Worm (Caenorhabditis elegans) whole organism, L2 larva: ENCODE data around the gene clec-129.
A peak's percentile ranks its signal among the peaks of the same experiment; 100 is the strongest.

Experiments used
- C34F6.9 ChIP-seq: fragments of 150-350 bp; optimal IDR thresholded peaks from 2 replicates; lab custom pipeline; 2014; ENCODE audit warnings: missing biosample characterization, missing genetic modification characterization
- R02D3.7 ChIP-seq: fragments of 150-350 bp; optimal IDR thresholded peaks from 2 replicates; lab custom pipeline; 2014; ENCODE audit warnings: missing biosample characterization, missing genetic modification characterization
- ZK546.5 ChIP-seq: sonication (generic microtip); optimal IDR thresholded peaks from 2 replicates; lab custom pipeline; 2017; ENCODE audit warnings: missing biosample characterization, missing genetic modification characterization
- alr-1 ChIP-seq: fragments of 150-350 bp; optimal IDR thresholded peaks from 2 replicates; lab custom pipeline; 2014; ENCODE audit warnings: missing biosample characterization, missing genetic modification characterization
- blmp-1 ChIP-seq: sonication (generic microtip); optimal IDR thresholded peaks from 2 replicates; lab custom pipeline; 2017; ENCODE audit warnings: missing genetic modification characterization, mild to moderate bottlenecking, missing compliant biosample characterization, antibody characterized with exemption, moderate library complexity; ENCODE audit not compliant: insufficient read depth
- ceh-16 ChIP-seq: fragments of 150-350 bp; optimal IDR thresholded peaks from 2 replicates; lab custom pipeline; 2014; ENCODE audit warnings: missing biosample characterization, missing genetic modification characterization
- ceh-82 ChIP-seq: fragments of 150-350 bp; optimal IDR thresholded peaks from 2 replicates; lab custom pipeline; 2014; ENCODE audit warnings: missing biosample characterization, missing genetic modification characterization
- crh-2 ChIP-seq: sonication (generic microtip); optimal IDR thresholded peaks from 2 replicates; lab custom pipeline; 2017; ENCODE audit warnings: missing biosample characterization, missing genetic modification characterization
- egl-27 ChIP-seq: sonication (generic microtip); optimal IDR thresholded peaks from 3 replicates; lab custom pipeline; 2017; ENCODE audit warnings: missing biosample characterization, missing genetic modification reagents, missing genetic modification characterization
- elt-1 ChIP-seq: fragments of 150-350 bp; optimal IDR thresholded peaks from 2 replicates; lab custom pipeline; 2014; ENCODE audit warnings: missing biosample characterization, missing genetic modification characterization
- elt-3 ChIP-seq: sonication (generic microtip); optimal IDR thresholded peaks from 2 replicates; lab custom pipeline; 2017; ENCODE audit warnings: missing biosample characterization, missing genetic modification characterization
- gmeb-1 ChIP-seq: fragments of 150-350 bp; optimal IDR thresholded peaks from 2 replicates; lab custom pipeline; 2014; ENCODE audit warnings: missing biosample characterization, missing genetic modification characterization
- lin-11 ChIP-seq: fragments of 150-350 bp; sonication (generic microtip); optimal IDR thresholded peaks from 2 replicates; lab custom pipeline; 2014; ENCODE audit warnings: missing biosample characterization, missing genetic modification characterization, inconsistent platforms, mixed read lengths
- lin-13 ChIP-seq: fragments of 150-350 bp; optimal IDR thresholded peaks from 2 replicates; lab custom pipeline; 2014; ENCODE audit warnings: missing biosample characterization, missing genetic modification reagents, missing genetic modification characterization
- lin-39 ChIP-seq: fragments of 150-350 bp; optimal IDR thresholded peaks from 2 replicates; lab custom pipeline; 2014; ENCODE audit warnings: missing biosample characterization, missing genetic modification reagents, missing genetic modification characterization
- lsy-2 ChIP-seq, 2 experiments: fragments of 150-350 bp in 1 of 2; sonication (generic microtip) in 1 of 2; optimal IDR thresholded peaks; 2 replicates each; lab custom pipeline; 2014 to 2017; ENCODE audit warnings: missing biosample characterization in 2 of 2, missing genetic modification characterization in 2 of 2
- mab-5 ChIP-seq: fragments of 150-350 bp; optimal IDR thresholded peaks from 2 replicates; lab custom pipeline; 2014; ENCODE audit warnings: missing biosample characterization, missing genetic modification characterization
- mbf-1 ChIP-seq: sonication (generic microtip); optimal IDR thresholded peaks from 2 replicates; lab custom pipeline; 2017; ENCODE audit warnings: missing biosample characterization, missing genetic modification characterization
- nhr-11 ChIP-seq: fragments of 150-350 bp; optimal IDR thresholded peaks from 2 replicates; lab custom pipeline; 2014; ENCODE audit warnings: missing biosample characterization, missing genetic modification characterization
- nhr-12 ChIP-seq: fragments of 150-350 bp; optimal IDR thresholded peaks from 2 replicates; lab custom pipeline; 2014; ENCODE audit warnings: missing biosample characterization, missing genetic modification characterization
- nhr-129 ChIP-seq: fragments of 150-350 bp; optimal IDR thresholded peaks from 2 replicates; lab custom pipeline; 2014; ENCODE audit warnings: missing biosample characterization, missing genetic modification characterization
- nhr-21 ChIP-seq: fragments of 150-350 bp; optimal IDR thresholded peaks from 2 replicates; lab custom pipeline; 2014; ENCODE audit warnings: missing biosample characterization, missing genetic modification characterization
- nhr-23 ChIP-seq: fragments of 150-350 bp; optimal IDR thresholded peaks from 2 replicates; lab custom pipeline; 2014; ENCODE audit warnings: missing biosample characterization, missing genetic modification reagents, missing genetic modification characterization
- nhr-237 ChIP-seq: fragments of 150-350 bp; optimal IDR thresholded peaks from 2 replicates; lab custom pipeline; 2014; ENCODE audit warnings: missing biosample characterization, missing genetic modification characterization
- peb-1 ChIP-seq: fragments of 150-350 bp; optimal IDR thresholded peaks from 2 replicates; lab custom pipeline; 2014; ENCODE audit warnings: missing biosample characterization, missing genetic modification characterization
- sma-3 ChIP-seq: sonication (generic microtip); optimal IDR thresholded peaks from 2 replicates; lab custom pipeline; 2016; ENCODE audit warnings: missing genetic modification reagents, missing genetic modification characterization, missing compliant biosample characterization
- sma-9 ChIP-seq, 2 experiments: fragments of 150-350 bp in 1 of 2; sonication (generic microtip) in 1 of 2; optimal IDR thresholded peaks; 2 replicates each; lab custom pipeline; 2014 to 2016; ENCODE audit warnings: missing genetic modification characterization in 2 of 2, mild to moderate bottlenecking in 1 of 2, missing biosample characterization in 1 of 2, missing compliant biosample characterization in 1 of 2, missing genetic modification reagents in 1 of 2, moderate library complexity in 1 of 2
- snpc-4 ChIP-seq: fragments of 150-350 bp; optimal IDR thresholded peaks from 2 replicates; lab custom pipeline; 2014; ENCODE audit warnings: missing biosample characterization, missing genetic modification characterization
- unc-55 ChIP-seq: fragments of 150-350 bp; sonication (generic microtip); optimal IDR thresholded peaks from 3 replicates; lab custom pipeline; 2014; ENCODE audit warnings: missing biosample characterization, missing genetic modification reagents, missing genetic modification characterization
- unc-62 ChIP-seq: fragments of 150-350 bp; optimal IDR thresholded peaks from 2 replicates; lab custom pipeline; 2014; ENCODE audit warnings: missing biosample characterization, missing genetic modification reagents, missing genetic modification characterization
- zag-1 ChIP-seq: fragments of 150-350 bp; optimal IDR thresholded peaks from 2 replicates; lab custom pipeline; 2014; ENCODE audit warnings: missing biosample characterization, missing genetic modification characterization
- ztf-4 ChIP-seq: fragments of 150-350 bp; optimal IDR thresholded peaks from 2 replicates; lab custom pipeline; 2014; ENCODE audit warnings: missing biosample characterization, missing genetic modification characterization

Gene clec-129

DNA sequence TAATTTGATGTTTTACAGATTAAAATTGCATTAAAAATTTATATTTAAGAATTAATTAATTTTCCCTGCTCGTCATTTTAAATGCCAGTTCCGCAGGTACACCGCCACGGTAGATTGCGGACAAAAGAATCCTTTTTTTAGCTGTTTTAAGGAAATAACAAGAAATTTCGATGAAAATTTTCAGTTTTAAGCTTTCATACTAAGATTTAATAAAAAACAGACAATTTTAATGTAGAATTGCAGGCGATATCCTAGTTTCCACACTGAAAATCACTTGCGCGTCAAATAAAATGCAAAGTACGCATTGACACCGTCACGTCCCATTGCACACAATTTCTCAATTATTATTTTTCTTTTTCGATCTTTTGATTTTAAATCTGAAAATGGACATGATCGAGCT lies 17.8 kb upstream of the clec-129 start, which contains the start of gene dnc-3 (continued):
- TF ChIP-seq nhr-11 (tag; lab: Kevin White, UChicago) (no peak), zag-1 (tag; lab: Kevin White, UChicago) (no peak), unc-62 (GFP tag; lab: Kevin White, UChicago) (no peak), elt-3 (tag; lab: Kevin White, UChicago) (no peak), lsy-2 (tag; optimal IDR thresholded peaks at IDR 0.05; lab: Kevin White, UChicago) (peak; percentile 65 to 86), R02D3.7 (no peak), snpc-4 (tag; lab: Kevin White, UChicago) (no peak), sma-3 (GFP tag; lab: Kevin White, UChicago) (peak; percentile 66), ceh-16 (no peak)

ce11 chrII:3554673-3555072 lies 16.6 kb upstream of the clec-129 start:
- TF ChIP-seq sma-3 (GFP tag; lab: Kevin White, UChicago) (no peak), alr-1 (tag; lab: Kevin White, UChicago) (no peak), crh-2 (no peak), nhr-237 (tag; lab: Kevin White, UChicago) (no peak)
- TF ChIP-seq, all 48 proteins: peak for 0

ce11 chrII:3555281-3555680 lies 16.0 kb upstream of the clec-129 start:
- TF ChIP-seq sma-3 (GFP tag; lab: Kevin White, UChicago) (peak; percentile 54), blmp-1 (tag; lab: Kevin White, UChicago) (no peak), nhr-129 (no peak), lin-39 (no peak), nhr-237 (tag; lab: Kevin White, UChicago) (no peak)

DNA sequence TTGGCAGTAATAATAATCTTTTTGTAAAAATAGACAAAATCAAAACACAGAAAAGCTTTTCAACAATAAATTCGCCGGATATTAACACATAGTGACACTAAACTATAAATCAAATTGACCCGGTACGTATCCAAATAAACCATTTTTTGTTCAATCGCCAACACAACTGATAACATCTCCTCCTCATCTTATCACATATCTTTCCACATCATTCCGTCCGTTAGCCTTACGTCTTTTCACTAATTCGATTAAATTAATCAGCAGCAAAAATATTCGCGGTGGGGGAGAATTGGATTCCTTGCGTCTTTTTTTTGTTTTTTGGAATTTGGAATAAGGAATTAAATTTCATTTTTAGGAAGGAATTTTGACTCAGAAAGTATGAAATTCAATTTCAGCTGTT lies 14.7 kb upstream of the clec-129 start:
- TF ChIP-seq peb-1 (tag; lab: Kevin White, UChicago) (no peak), nhr-23 (no peak), ztf-4 (tag; lab: Kevin White, UChicago) (no peak), elt-3 (tag; lab: Kevin White, UChicago) (no peak)

ce11 chrII:3557417-3557816 lies 13.9 kb upstream of the clec-129 start, which contains the start of gene lgc-45:
lgc-45 (plus strand) TSS chrII:3557472.
- TF ChIP-seq nhr-129 (no peak), lin-13 (GFP tag; lab: Kevin White, UChicago) (no peak), elt-3 (tag; lab: Kevin White, UChicago) (no peak), ceh-82 (tag; lab: Kevin White, UChicago) (no peak), lin-11 (tag; lab: Kevin White, UChicago) (no peak), mab-5 (no peak), nhr-12 (tag; lab: Kevin White, UChicago) (no peak)

DNA sequence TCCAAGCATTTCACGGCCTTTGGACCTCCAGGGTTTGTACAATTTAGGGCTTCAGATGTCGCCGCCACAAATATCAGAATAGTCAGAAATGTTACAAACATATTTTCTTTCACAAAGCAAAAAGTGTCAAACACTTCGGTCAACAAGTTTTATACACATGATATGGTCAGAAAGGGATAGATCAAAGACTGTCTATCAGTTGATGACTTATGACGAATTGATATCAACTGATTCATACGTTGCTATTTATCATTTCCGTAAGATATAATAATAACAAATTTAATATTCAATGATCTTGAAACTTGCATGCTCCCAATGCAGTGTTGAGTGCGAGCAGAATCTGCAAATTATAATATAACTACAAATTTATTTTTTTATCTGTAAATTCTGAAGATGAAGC lies 10.7 kb upstream of the clec-129 start, which contains the start of gene W10G11.1:
W10G11.1 (minus strand) TSS at position 101 of the 400 bp plus-strand sequence.
- TF ChIP-seq alr-1 (tag; lab: Kevin White, UChicago), result no peak
- no peak for TF ChIP-seq zag-1 (tag; lab: Kevin White, UChicago)
- TF ChIP-seq ceh-82 (tag; lab: Kevin White, UChicago), result no peak
- no peak for TF ChIP-seq nhr-11 (tag; lab: Kevin White, UChicago)
- TF ChIP-seq C34F6.9 (tag; lab: Kevin White, UChicago), result no peak
- no peak for TF ChIP-seq gmeb-1 (tag; lab: Kevin White, UChicago)
- no peak for TF ChIP-seq mbf-1 (tag; lab: Kevin White, UChicago)
- TF ChIP-seq nhr-21 (tag; lab: Kevin White, UChicago), result no peak
- TF ChIP-seq elt-1 (tag; lab: Kevin White, UChicago), result no peak
- TF ChIP-seq unc-62 (GFP tag; lab: Kevin White, UChicago), result no peak
- TF ChIP-seq ztf-4 (tag; lab: Kevin White, UChicago), result no peak
- TF ChIP-seq sma-3 (GFP tag; lab: Kevin White, UChicago), result no peak
- TF ChIP-seq ZK546.5 (tag; lab: Kevin White, UChicago), result no peak
- TF ChIP-seq egl-27 (tag; lab: Kevin White, UChicago), result no peak

ce11 chrII:3561561-3561960 lies 9.7 kb upstream of the clec-129 start, which contains the start of gene W10G11.2:
W10G11.2 (minus strand) TSS chrII:3561661.
- TF ChIP-seq nhr-11 (tag; lab: Kevin White, UChicago) (no peak), crh-2 (no peak), unc-55 (GFP tag; lab: Kevin White, UChicago) (no peak), elt-3 (tag; lab: Kevin White, UChicago) (no peak), alr-1 (tag; lab: Kevin White, UChicago) (no peak), sma-9 (GFP tag; optimal IDR thresholded peaks at IDR 0.05; lab: Kevin White, UChicago) (no peak), sma-9 (tag; optimal IDR thresholded peaks at IDR 0.05; lab: Kevin White, UChicago) (no peak)
